Worm (Caenorhabditis elegans): ENCODE results near the gene C14B9.3.

ce11 chrIII:8085355-8085754 is 23.2 kb upstream of the C14B9.3 start, which contains the start of the genes K06H7.7 and grp-1:
- TF ChIP-seq elt-1 (tag; optimal IDR thresholded peaks at IDR 0.05) (no peak), fos-1 (tag; optimal IDR thresholded peaks at IDR 0.05) (peak; percentile 27), ceh-16 (tag; optimal IDR thresholded peaks at IDR 0.05) (no peak), unc-39 (tag; optimal IDR thresholded peaks at IDR 0.05) (no peak), ZK546.5 (tag; optimal IDR thresholded peaks at IDR 0.05) (no peak), elt-3 (tag; optimal IDR thresholded peaks at IDR 0.05) (no peak), lin-11 (tag; optimal IDR thresholded peaks at IDR 0.05) (no peak), nhr-11 (tag; optimal IDR thresholded peaks at IDR 0.05) (no peak), nhr-237 (tag; optimal IDR thresholded peaks at IDR 0.05) (no peak), mab-5 (tag; optimal IDR thresholded peaks at IDR 0.05) (no peak), mdl-1 (tag; optimal IDR thresholded peaks at IDR 0.05) (no peak), C34F6.9 (tag; optimal IDR thresholded peaks at IDR 0.05) (peak; percentile 84), nhr-129 (tag; optimal IDR thresholded peaks at IDR 0.05) (peak; percentile 63), blmp-1 (tag; optimal IDR thresholded peaks at IDR 0.05; ENCODE audit: insufficient read depth) (no peak)
